Worm (Caenorhabditis elegans) whole organism, L4 larva: ENCODE results near the gene cya-2.

Experiments used
- F49E8.2 ChIP-seq: sonication (generic microtip); optimal IDR thresholded peaks from 2 replicates; lab custom pipeline; 2016; ENCODE audit warnings: missing compliant biosample characterization, mild to moderate bottlenecking, missing genetic modification characterization, borderline replicate concordance
- nhr-76 ChIP-seq: fragments of 150-350 bp; optimal IDR thresholded peaks from 2 replicates; lab custom pipeline; 2014; ENCODE audit warnings: missing biosample characterization, missing genetic modification characterization

DNA sequence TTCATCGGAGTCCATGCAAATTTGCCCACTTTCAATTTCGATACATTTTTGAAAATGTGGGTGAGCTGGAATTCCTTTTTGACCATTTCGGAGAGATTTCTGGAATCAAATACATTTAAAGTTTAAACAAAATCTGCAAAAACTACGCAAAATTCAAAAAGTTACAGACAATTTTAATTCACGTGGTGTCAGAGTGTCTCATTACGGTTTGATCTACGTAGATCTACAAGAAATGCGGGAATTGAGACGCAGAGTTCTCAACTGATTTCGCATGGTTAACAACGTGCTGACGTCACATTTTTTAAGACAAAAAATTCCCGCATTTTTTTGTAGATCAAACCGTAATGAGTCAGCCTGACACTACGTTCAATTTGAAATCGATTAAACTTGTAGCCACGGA lies 3.1 kb upstream of the cya-2 start, which contains the start of gene bath-21:
- TF ChIP-seq F49E8.2 (tag; lab: Kevin White, UChicago), result no peak
- TF ChIP-seq nhr-76 (tag; lab: Kevin White, UChicago), result no peak
